Worm (Caenorhabditis elegans) whole organism, early embryonic: Measurements from ENCODE around the gene zip-5.

Source experiments
- B0310.2 ChIP-seq: sonication (generic microtip); optimal IDR thresholded peaks from 2 replicates; lab custom pipeline; 2016; ENCODE audit warnings: mild to moderate bottlenecking, missing genetic modification characterization, missing compliant biosample characterization
- F13C5.2 ChIP-seq: sonication (generic microtip); optimal IDR thresholded peaks from 2 replicates; lab custom pipeline; 2017; ENCODE audit warnings: mild to moderate bottlenecking, missing genetic modification characterization, inconsistent platforms, missing compliant biosample characterization
- ama-1 ChIP-seq: fragments of 150-350 bp; optimal IDR thresholded peaks from 2 replicates; lab custom pipeline; 2014
- ceh-13 ChIP-seq: fragments of 200-800 bp; sonication (Bioruptor generic); optimal IDR thresholded peaks from 2 replicates; lab custom pipeline; 2018; ENCODE audit warnings: mild to moderate bottlenecking, missing genetic modification characterization, missing compliant biosample characterization
- ceh-36 ChIP-seq: sonication (generic microtip); optimal IDR thresholded peaks from 2 replicates; lab custom pipeline; 2016; ENCODE audit warnings: missing genetic modification characterization, inconsistent platforms, missing compliant biosample characterization
- ets-7 ChIP-seq: sonication (generic microtip); optimal IDR thresholded peaks from 2 replicates; lab custom pipeline; 2016; ENCODE audit warnings: missing genotype, missing genetic modification characterization, missing compliant biosample characterization
- flt-1 ChIP-seq: fragments of 200-800 bp; sonication (Bioruptor generic); IDR thresholded peaks from 2 replicates; pipeline ENCODE4 v1.3.6; 2022; ENCODE audit warnings: missing genetic modification characterization, missing compliant biosample characterization
- hmbx-1 ChIP-seq: sonication (generic microtip); optimal IDR thresholded peaks from 2 replicates; lab custom pipeline; 2016; ENCODE audit warnings: mild to moderate bottlenecking, missing genetic modification characterization, missing compliant biosample characterization
- hnd-1 ChIP-seq: sonication (generic microtip); optimal IDR thresholded peaks from 2 replicates; lab custom pipeline; 2016; ENCODE audit warnings: missing genetic modification characterization, missing compliant biosample characterization
- tbx-37 ChIP-seq: fragments of 200-800 bp; sonication (Bioruptor generic); conservative IDR thresholded peaks from 2 replicates; pipeline ENCODE4 v1.3.6; 2022; ENCODE audit warnings: missing genetic modification reagents, missing genetic modification characterization, missing compliant biosample characterization
- tra-4 ChIP-seq: sonication (generic microtip); optimal IDR thresholded peaks from 2 replicates; lab custom pipeline; 2017; ENCODE audit warnings: missing genetic modification characterization, missing compliant biosample characterization

DNA sequence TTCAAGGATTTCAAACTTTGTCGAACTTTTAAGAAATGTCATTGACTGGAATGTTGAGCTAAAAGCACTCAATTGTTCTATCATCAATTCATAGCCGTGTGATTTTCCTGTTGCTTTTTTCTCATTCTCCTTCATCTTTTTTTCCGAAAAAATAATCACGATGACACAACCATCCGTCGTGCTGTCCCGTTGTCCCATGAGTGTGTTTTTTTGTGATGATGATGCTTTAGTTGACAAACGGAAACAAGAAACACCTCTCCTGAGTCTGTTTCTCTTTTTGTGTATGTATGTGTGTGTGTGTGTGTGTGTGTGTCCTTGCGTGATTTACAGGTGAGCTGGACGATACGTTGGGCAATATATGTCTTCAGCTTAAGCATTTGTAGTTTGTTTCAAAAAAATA, 36.1 kb downstream of the zip-5 start:
- TF ChIP-seq tbx-37 (GFP tag; lab: Robert Waterston, UW): no peak
- TF ChIP-seq B0310.2: no peak
- no peak for TF ChIP-seq hnd-1 (tag; lab: Kevin White, UChicago)
- no peak for TF ChIP-seq ama-1 (lab: Kevin White, UChicago)
- TF ChIP-seq ceh-36 (tag; lab: Kevin White, UChicago): no peak
- no peak for TF ChIP-seq tra-4 (tag; lab: Kevin White, UChicago)
- TF ChIP-seq flt-1: no peak
- TF ChIP-seq F13C5.2 (tag; lab: Kevin White, UChicago): no peak
- TF ChIP-seq hmbx-1 (tag; lab: Kevin White, UChicago): no peak
- no peak for TF ChIP-seq ceh-13 (GFP tag; lab: Kevin White, UChicago)
- TF ChIP-seq ets-7 (tag; lab: Kevin White, UChicago): no peak
